Fruit fly (Drosophila melanogaster): ENCODE data around the gene CG3999.

The CG3999 gene

dm6 chr3R:10272695-10273094 is 21.4 kb downstream of the CG3999 start (continued):
- TF ChIP-seq CG10669 (GFP tag; optimal IDR thresholded peaks at IDR 0.05) (no peak), Eip75B (GFP tag; optimal IDR thresholded peaks at IDR 0.05) (no peak), Hr38 (GFP tag; optimal IDR thresholded peaks at IDR 0.05) (no peak), CG4318 (GFP tag; optimal IDR thresholded peaks at IDR 0.05) (no peak), acj6 (GFP tag; optimal IDR thresholded peaks at IDR 0.05) (no peak), vri (GFP tag; optimal IDR thresholded peaks at IDR 0.05) (no peak), Met (GFP tag; optimal IDR thresholded peaks at IDR 0.05) (no peak), dac (GFP tag; optimal IDR thresholded peaks at IDR 0.05) (no peak), Eip78C (GFP tag) (peak; percentile 51), net (GFP tag; optimal IDR thresholded peaks at IDR 0.05) (peak; percentile 57), achi (GFP tag; optimal IDR thresholded peaks at IDR 0.05) (no peak), OdsH (GFP tag; optimal IDR thresholded peaks at IDR 0.05) (peak; percentile 44), CG32006 (GFP tag; optimal IDR thresholded peaks at IDR 0.05) (peak; percentile 60), ss (GFP tag; optimal IDR thresholded peaks at IDR 0.05) (no peak), CG11762 (GFP tag; optimal IDR thresholded peaks at IDR 0.05; ENCODE audit: insufficient read depth) (peak; percentile 11), Gug (GFP tag; IDR thresholded peaks at IDR 0.05) (no peak), CG6808 (GFP tag; optimal IDR thresholded peaks at IDR 0.05) (no peak), CG7368 (GFP tag; optimal IDR thresholded peaks at IDR 0.05) (no peak), CG1621 (tag; optimal IDR thresholded peaks at IDR 0.05) (no peak), salr (GFP tag; optimal IDR thresholded peaks at IDR 0.05) (peak in 1 of 2 experiments; percentile 30), svp (GFP tag) (no peak), cyc (GFP tag; optimal IDR thresholded peaks at IDR 0.05) (no peak), CG8319 (GFP tag; optimal IDR thresholded peaks at IDR 0.05) (no peak), Ets21C (GFP tag; optimal IDR thresholded peaks at IDR 0.05) (no peak), pdm3 (GFP tag; optimal IDR thresholded peaks at IDR 0.05) (peak; percentile 36), CG6276 (GFP tag; optimal IDR thresholded peaks at IDR 0.05) (peak; percentile 43), CG34406 (GFP tag; optimal IDR thresholded peaks at IDR 0.05) (no peak), Hr39 (GFP tag; optimal IDR thresholded peaks at IDR 0.05) (no peak), CG15336 (GFP tag; IDR thresholded peaks at IDR 0.05) (peak; percentile 67), Lpt (GFP tag; optimal IDR thresholded peaks at IDR 0.05) (no peak), lz (GFP tag; optimal IDR thresholded peaks at IDR 0.05) (no peak), Eip93F (GFP tag; optimal IDR thresholded peaks at IDR 0.05) (no peak), CG31627 (GFP tag; optimal IDR thresholded peaks at IDR 0.05) (no peak), fd59A (GFP tag; optimal IDR thresholded peaks at IDR 0.05) (no peak)

DNA sequence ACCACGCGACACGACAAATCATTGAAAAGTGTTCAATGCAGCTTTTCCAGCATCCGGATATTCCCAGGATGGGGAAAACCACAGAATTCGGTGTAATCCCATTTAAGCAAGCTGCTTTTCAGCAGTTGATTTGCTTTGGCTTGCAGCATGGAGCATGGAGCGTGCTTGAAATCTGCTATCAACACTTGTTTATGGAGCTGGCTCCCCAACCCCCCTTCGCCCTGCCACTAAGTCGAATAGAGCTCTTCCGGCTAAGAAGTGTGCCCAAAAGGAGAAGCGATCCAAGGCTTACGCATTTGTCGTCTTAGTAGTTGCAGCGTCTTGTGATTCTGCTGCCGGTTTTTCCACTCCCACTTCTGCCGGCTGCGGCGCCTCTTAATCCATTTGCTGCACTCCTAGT is 23.0 kb downstream of the CG3999 start:
- no peak for TF ChIP-seq CG7368 (GFP tag; optimal IDR thresholded peaks at IDR 0.05)
- no peak for TF ChIP-seq CG8632 (GFP tag; optimal IDR thresholded peaks at IDR 0.05)
- TF ChIP-seq CG11294 (GFP tag; IDR thresholded peaks at IDR 0.05) = no peak
- no peak for TF ChIP-seq CG4318 (GFP tag; optimal IDR thresholded peaks at IDR 0.05)
- no peak for TF ChIP-seq CG6808 (GFP tag; optimal IDR thresholded peaks at IDR 0.05)
- TF ChIP-seq OdsH (GFP tag; optimal IDR thresholded peaks at IDR 0.05) = no peak
- TF ChIP-seq cyc (GFP tag; optimal IDR thresholded peaks at IDR 0.05) = no peak

DNA sequence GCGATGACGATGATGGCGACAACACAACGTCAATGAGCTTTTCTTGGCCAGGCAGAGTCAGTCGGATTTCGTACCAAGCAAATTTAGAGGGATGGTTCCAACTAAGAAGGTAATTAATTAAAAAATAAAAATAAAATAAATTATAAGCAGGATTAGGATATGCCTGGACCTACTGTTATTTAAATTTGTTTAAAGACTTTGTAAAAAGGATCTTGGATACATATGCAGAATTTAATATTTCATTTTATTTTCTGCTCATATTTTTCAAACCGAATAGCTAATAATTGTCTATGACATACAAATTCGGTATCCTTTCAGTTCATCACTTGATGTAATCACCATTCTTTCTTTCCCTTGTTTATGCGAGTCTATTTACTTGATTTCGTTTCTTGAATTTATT is 23.5 kb downstream of the CG3999 start:
- no peak for TF ChIP-seq svp (GFP tag)
- peak; percentile 8 for TF ChIP-seq CG32006 (GFP tag; optimal IDR thresholded peaks at IDR 0.05)

DNA sequence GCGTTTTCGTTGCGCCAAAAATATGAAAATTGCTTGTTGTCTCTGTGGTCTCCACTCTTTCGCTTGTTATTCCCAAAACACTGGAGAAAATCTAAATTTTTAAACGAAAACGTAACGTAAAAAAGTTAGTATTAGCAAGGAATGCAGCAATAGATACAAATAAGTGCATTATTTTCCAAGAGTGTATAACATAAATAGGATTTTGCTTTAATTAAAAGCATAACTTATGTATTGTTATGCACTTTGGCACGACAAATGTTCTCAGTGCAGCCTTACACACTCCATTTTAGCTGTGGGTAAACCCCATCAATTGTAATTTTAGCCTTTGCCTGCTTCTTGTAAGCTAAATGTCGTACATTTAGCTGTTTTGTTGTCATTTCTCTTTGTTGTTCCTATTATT is 24.7 kb downstream of the CG3999 start:
- TF ChIP-seq CG8632 (GFP tag; optimal IDR thresholded peaks at IDR 0.05) = no peak
- peak; percentile 10 for TF ChIP-seq CG6792 (GFP tag; optimal IDR thresholded peaks at IDR 0.05)
- peak; percentile 3 for TF ChIP-seq CG34406 (GFP tag; optimal IDR thresholded peaks at IDR 0.05)
- TF ChIP-seq topi (GFP tag; optimal IDR thresholded peaks at IDR 0.05) = peak; percentile 16
- TF ChIP-seq Sox15 (GFP tag; optimal IDR thresholded peaks at IDR 0.05) = no peak
- TF ChIP-seq Gug (GFP tag; IDR thresholded peaks at IDR 0.05) = no peak
- no peak for TF ChIP-seq Hr38 (GFP tag; optimal IDR thresholded peaks at IDR 0.05)
- peak; percentile 18 for TF ChIP-seq cyc (GFP tag; optimal IDR thresholded peaks at IDR 0.05)
- TF ChIP-seq CG31627 (GFP tag; optimal IDR thresholded peaks at IDR 0.05) = no peak
- TF ChIP-seq OdsH (GFP tag; optimal IDR thresholded peaks at IDR 0.05) = no peak
- no peak for TF ChIP-seq Ets21C (GFP tag; optimal IDR thresholded peaks at IDR 0.05)
- TF ChIP-seq pdm3 (GFP tag; optimal IDR thresholded peaks at IDR 0.05) = peak; percentile 19
- no peak for TF ChIP-seq Sox102F (GFP tag; optimal IDR thresholded peaks at IDR 0.05)
- TF ChIP-seq svp (GFP tag) = no peak
- TF ChIP-seq CG10631 (GFP tag; optimal IDR thresholded peaks at IDR 0.05) = peak; percentile 10
- peak; percentile 58; the same call in 2 of the 3 replicates for TF ChIP-seq CG6163 (GFP tag; IDR thresholded peaks at IDR 0.05)
- no peak for TF ChIP-seq Lpt (GFP tag; optimal IDR thresholded peaks at IDR 0.05)
- peak; percentile 68 for TF ChIP-seq Eip78C (GFP tag)
- no peak for TF ChIP-seq Sox14 (GFP tag; optimal IDR thresholded peaks at IDR 0.05)
- no peak for TF ChIP-seq CG6808 (GFP tag; optimal IDR thresholded peaks at IDR 0.05)
- no peak for TF ChIP-seq CG11762 (GFP tag; optimal IDR thresholded peaks at IDR 0.05; ENCODE audit: insufficient read depth)
- TF ChIP-seq Hr39 (GFP tag; optimal IDR thresholded peaks at IDR 0.05) = no peak
- no peak for TF ChIP-seq Smox (GFP tag; optimal IDR thresholded peaks at IDR 0.05)
- TF ChIP-seq CG7368 (GFP tag; optimal IDR thresholded peaks at IDR 0.05) = no peak
- no peak for TF ChIP-seq CG11294 (GFP tag; IDR thresholded peaks at IDR 0.05)
- no peak for TF ChIP-seq fd59A (GFP tag; optimal IDR thresholded peaks at IDR 0.05)
- no peak for TF ChIP-seq net (GFP tag; optimal IDR thresholded peaks at IDR 0.05)
- peak; percentile 42 for TF ChIP-seq achi (GFP tag; optimal IDR thresholded peaks at IDR 0.05)

Measured in whole organism, prepupa.